Worm (Caenorhabditis elegans) whole organism, L2 larva: ENCODE measurements around the gene rpl-37.
A peak's percentile ranks its signal among the peaks of the same experiment; 100 is the strongest.

Experiments
- C34F6.9 ChIP-seq: fragments of 150-350 bp; optimal IDR thresholded peaks from 2 replicates; lab custom pipeline; 2014; ENCODE audit warnings: missing biosample characterization, missing genetic modification characterization
- R02D3.7 ChIP-seq: fragments of 150-350 bp; optimal IDR thresholded peaks from 2 replicates; lab custom pipeline; 2014; ENCODE audit warnings: missing biosample characterization, missing genetic modification characterization
- Y55F3AM.14 ChIP-seq: fragments of 200-800 bp; sonication (Bioruptor generic); optimal IDR thresholded peaks from 2 replicates; lab custom pipeline; 2018; ENCODE audit warnings: mild to moderate bottlenecking, missing genetic modification characterization, missing compliant biosample characterization
- ama-1 ChIP-seq: fragments of 150-350 bp; optimal IDR thresholded peaks from 2 replicates; lab custom pipeline; 2018; ENCODE audit warnings: inconsistent platforms
- blmp-1 ChIP-seq: sonication (generic microtip); optimal IDR thresholded peaks from 2 replicates; lab custom pipeline; 2017; ENCODE audit warnings: missing genetic modification characterization, mild to moderate bottlenecking, missing compliant biosample characterization, antibody characterized with exemption, moderate library complexity; ENCODE audit not compliant: insufficient read depth
- ceh-16 ChIP-seq: fragments of 150-350 bp; optimal IDR thresholded peaks from 2 replicates; lab custom pipeline; 2014; ENCODE audit warnings: missing biosample characterization, missing genetic modification characterization
- crh-2 ChIP-seq: sonication (generic microtip); optimal IDR thresholded peaks from 2 replicates; lab custom pipeline; 2017; ENCODE audit warnings: missing biosample characterization, missing genetic modification characterization
- dmd-4 ChIP-seq: sonication (generic microtip); optimal IDR thresholded peaks from 2 replicates; lab custom pipeline; 2017; ENCODE audit warnings: missing biosample characterization, missing genetic modification characterization
- elt-1 ChIP-seq: fragments of 150-350 bp; optimal IDR thresholded peaks from 2 replicates; lab custom pipeline; 2014; ENCODE audit warnings: missing biosample characterization, missing genetic modification characterization
- elt-3 ChIP-seq: sonication (generic microtip); optimal IDR thresholded peaks from 2 replicates; lab custom pipeline; 2017; ENCODE audit warnings: missing biosample characterization, missing genetic modification characterization
- gmeb-1 ChIP-seq: fragments of 150-350 bp; optimal IDR thresholded peaks from 2 replicates; lab custom pipeline; 2014; ENCODE audit warnings: missing biosample characterization, missing genetic modification characterization
- lin-11 ChIP-seq: fragments of 150-350 bp; sonication (generic microtip); optimal IDR thresholded peaks from 2 replicates; lab custom pipeline; 2014; ENCODE audit warnings: missing biosample characterization, missing genetic modification characterization, inconsistent platforms, mixed read lengths
- lin-13 ChIP-seq: fragments of 150-350 bp; optimal IDR thresholded peaks from 2 replicates; lab custom pipeline; 2014; ENCODE audit warnings: missing biosample characterization, missing genetic modification reagents, missing genetic modification characterization
- lin-39 ChIP-seq: fragments of 150-350 bp; optimal IDR thresholded peaks from 2 replicates; lab custom pipeline; 2014; ENCODE audit warnings: missing biosample characterization, missing genetic modification reagents, missing genetic modification characterization
- lsy-2 ChIP-seq, 2 experiments: fragments of 150-350 bp in 1 of 2; sonication (generic microtip) in 1 of 2; optimal IDR thresholded peaks; 2 replicates each; lab custom pipeline; 2014 to 2017; ENCODE audit warnings: missing biosample characterization in 2 of 2, missing genetic modification characterization in 2 of 2
- mab-5 ChIP-seq: fragments of 150-350 bp; optimal IDR thresholded peaks from 2 replicates; lab custom pipeline; 2014; ENCODE audit warnings: missing biosample characterization, missing genetic modification characterization
- mbf-1 ChIP-seq: sonication (generic microtip); optimal IDR thresholded peaks from 2 replicates; lab custom pipeline; 2017; ENCODE audit warnings: missing biosample characterization, missing genetic modification characterization
- nhr-10 ChIP-seq: sonication (generic microtip); optimal IDR thresholded peaks from 2 replicates; lab custom pipeline; 2017; ENCODE audit warnings: missing biosample characterization, missing genetic modification characterization
- nhr-11 ChIP-seq: fragments of 150-350 bp; optimal IDR thresholded peaks from 2 replicates; lab custom pipeline; 2014; ENCODE audit warnings: missing biosample characterization, missing genetic modification characterization
- nhr-12 ChIP-seq: fragments of 150-350 bp; optimal IDR thresholded peaks from 2 replicates; lab custom pipeline; 2014; ENCODE audit warnings: missing biosample characterization, missing genetic modification characterization
- nhr-129 ChIP-seq: fragments of 150-350 bp; optimal IDR thresholded peaks from 2 replicates; lab custom pipeline; 2014; ENCODE audit warnings: missing biosample characterization, missing genetic modification characterization
- nhr-23 ChIP-seq: fragments of 150-350 bp; optimal IDR thresholded peaks from 2 replicates; lab custom pipeline; 2014; ENCODE audit warnings: missing biosample characterization, missing genetic modification reagents, missing genetic modification characterization
- nhr-237 ChIP-seq: fragments of 150-350 bp; optimal IDR thresholded peaks from 2 replicates; lab custom pipeline; 2014; ENCODE audit warnings: missing biosample characterization, missing genetic modification characterization
- nhr-25 ChIP-seq: fragments of 150-350 bp; sonication (generic microtip); optimal IDR thresholded peaks from 3 replicates; lab custom pipeline; 2014; ENCODE audit warnings: missing biosample characterization, missing genetic modification characterization
- nhr-77 ChIP-seq: fragments of 150-350 bp; optimal IDR thresholded peaks from 2 replicates; lab custom pipeline; 2014; ENCODE audit warnings: missing biosample characterization, missing genetic modification characterization
- peb-1 ChIP-seq: fragments of 150-350 bp; optimal IDR thresholded peaks from 2 replicates; lab custom pipeline; 2014; ENCODE audit warnings: missing biosample characterization, missing genetic modification characterization
- sem-4 ChIP-seq: fragments of 150-350 bp; optimal IDR thresholded peaks from 2 replicates; lab custom pipeline; 2014; ENCODE audit warnings: missing biosample characterization, missing genetic modification reagents, missing genetic modification characterization
- sma-9 ChIP-seq, 2 experiments: fragments of 150-350 bp in 1 of 2; sonication (generic microtip) in 1 of 2; optimal IDR thresholded peaks; 2 replicates each; lab custom pipeline; 2014 to 2016; ENCODE audit warnings: missing genetic modification characterization in 2 of 2, mild to moderate bottlenecking in 1 of 2, missing biosample characterization in 1 of 2, missing compliant biosample characterization in 1 of 2, missing genetic modification reagents in 1 of 2, moderate library complexity in 1 of 2
- snpc-4 ChIP-seq: fragments of 150-350 bp; optimal IDR thresholded peaks from 2 replicates; lab custom pipeline; 2014; ENCODE audit warnings: missing biosample characterization, missing genetic modification characterization
- unc-39 ChIP-seq: fragments of 150-350 bp; optimal IDR thresholded peaks from 2 replicates; lab custom pipeline; 2014; ENCODE audit warnings: missing biosample characterization, missing genetic modification characterization
- unc-55 ChIP-seq: fragments of 150-350 bp; sonication (generic microtip); optimal IDR thresholded peaks from 3 replicates; lab custom pipeline; 2014; ENCODE audit warnings: missing biosample characterization, missing genetic modification reagents, missing genetic modification characterization
- zag-1 ChIP-seq: fragments of 150-350 bp; optimal IDR thresholded peaks from 2 replicates; lab custom pipeline; 2014; ENCODE audit warnings: missing biosample characterization, missing genetic modification characterization
- ztf-1 ChIP-seq: fragments of 200-800 bp; sonication (Bioruptor generic); conservative IDR thresholded peaks from 2 replicates; pipeline ENCODE4 v1.3.6; 2022; ENCODE audit warnings: missing genetic modification characterization, missing compliant biosample characterization
- ztf-11 ChIP-seq: sonication (generic microtip); optimal IDR thresholded peaks from 2 replicates; lab custom pipeline; 2017; ENCODE audit warnings: missing biosample characterization, missing genetic modification characterization
- ztf-4 ChIP-seq: fragments of 150-350 bp; optimal IDR thresholded peaks from 2 replicates; lab custom pipeline; 2014; ENCODE audit warnings: missing biosample characterization, missing genetic modification characterization

rpl-37 gene

DNA sequence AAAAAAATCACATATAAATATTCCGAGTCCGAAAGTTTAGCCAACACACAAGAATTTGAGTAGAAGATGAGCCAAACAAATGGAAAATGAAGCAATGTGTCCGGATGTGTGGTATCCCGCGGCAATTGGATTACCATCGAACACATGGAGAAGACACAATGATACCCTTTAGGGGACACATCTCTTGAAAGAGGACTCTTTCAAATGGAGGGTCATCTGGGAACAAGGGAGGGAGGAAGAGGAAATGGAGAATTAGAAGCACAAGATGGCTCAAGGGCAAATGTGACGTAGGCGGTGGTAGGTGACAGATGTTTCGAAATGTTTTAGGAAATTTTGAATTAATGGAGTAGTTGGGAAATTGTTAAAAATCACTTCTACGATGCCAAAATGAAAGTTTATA lies 14.6 kb downstream of the rpl-37 start:
- TF ChIP-seq zag-1 (tag; lab: Kevin White, UChicago) (peak; percentile 47), sem-4 (tag; lab: Kevin White, UChicago) (peak; percentile 43), sma-9 (GFP tag; optimal IDR thresholded peaks at IDR 0.05; lab: Kevin White, UChicago) (peak; percentile 1), sma-9 (tag; optimal IDR thresholded peaks at IDR 0.05; lab: Kevin White, UChicago) (no peak), ama-1 (lab: Kevin White, UChicago) (no peak), C34F6.9 (peak; percentile 24)
- TF ChIP-seq, all 48 proteins: peak for 4

DNA sequence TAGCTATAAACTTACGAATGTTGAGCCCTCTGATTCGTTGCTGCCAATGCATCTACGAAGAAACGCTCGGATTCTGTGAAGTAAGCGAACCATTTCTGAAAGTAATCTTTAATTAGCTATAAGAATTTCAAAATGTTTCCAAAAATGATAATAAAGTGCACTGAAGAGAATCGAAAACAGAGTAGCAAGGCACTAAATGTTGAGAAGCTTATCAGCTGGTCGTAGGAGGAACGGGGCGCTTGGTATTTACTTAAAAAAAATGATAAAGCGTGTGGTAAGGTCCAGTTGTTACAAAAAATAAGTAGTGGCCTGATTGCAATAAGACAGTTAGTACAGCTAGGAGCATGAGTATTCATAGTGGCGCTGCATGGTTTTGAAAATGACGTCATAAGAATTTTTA lies 17.9 kb downstream of the rpl-37 start, which contains the start of gene C54C6.7:
C54C6.7 (minus strand) TSS at position 101 of the 400 bp plus-strand sequence.
- TF ChIP-seq nhr-11 (tag; lab: Kevin White, UChicago), result no peak
- no peak for TF ChIP-seq nhr-129 (tag; lab: Kevin White, UChicago)
- TF ChIP-seq sma-9 (GFP tag; optimal IDR thresholded peaks at IDR 0.05; lab: Kevin White, UChicago), result no peak
- no peak for TF ChIP-seq sma-9 (tag; optimal IDR thresholded peaks at IDR 0.05; lab: Kevin White, UChicago)
- no peak for TF ChIP-seq peb-1 (tag; lab: Kevin White, UChicago)
- TF ChIP-seq dmd-4, result no peak
- no peak for TF ChIP-seq zag-1 (tag; lab: Kevin White, UChicago)
- no peak for TF ChIP-seq crh-2 (tag; lab: Kevin White, UChicago)
- no peak for TF ChIP-seq nhr-10 (tag; lab: Kevin White, UChicago)
- TF ChIP-seq ama-1 (lab: Kevin White, UChicago), result no peak
- TF ChIP-seq unc-55 (GFP tag; lab: Kevin White, UChicago), result no peak
- TF ChIP-seq lin-13 (GFP tag; lab: Kevin White, UChicago), result no peak
- no peak for TF ChIP-seq elt-1 (tag; lab: Kevin White, UChicago)
- TF ChIP-seq elt-3 (tag; lab: Kevin White, UChicago), result no peak
- no peak for TF ChIP-seq lin-11 (tag; lab: Kevin White, UChicago)

DNA sequence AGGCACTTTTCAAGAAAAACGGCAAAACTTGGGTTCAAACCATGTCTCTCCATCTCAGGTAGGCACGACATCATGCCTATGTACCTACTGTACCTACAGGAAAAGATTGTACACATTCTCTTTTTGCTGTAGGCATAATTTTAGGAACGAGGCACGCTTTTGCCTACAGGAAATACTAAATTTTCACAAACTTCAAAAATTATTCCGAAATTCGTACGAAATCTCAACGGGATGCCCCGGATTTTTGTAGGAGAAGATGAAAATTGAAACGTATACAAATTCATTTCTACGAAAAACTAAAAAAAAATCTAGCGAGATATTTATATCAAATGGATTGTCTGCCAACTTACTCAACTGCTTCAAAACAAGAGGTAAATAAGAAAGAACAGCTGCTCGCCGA lies 19.6 kb downstream of the rpl-37 start, which contains the start of gene C54C6.11:
C54C6.11 (plus strand) TSS at position 301 of the 400 bp plus-strand sequence.
- no peak for TF ChIP-seq ztf-11 (tag; lab: Kevin White, UChicago)
- TF ChIP-seq ceh-16 (tag; lab: Kevin White, UChicago), result no peak
- no peak for TF ChIP-seq nhr-11 (tag; lab: Kevin White, UChicago)
- TF ChIP-seq nhr-12 (tag; lab: Kevin White, UChicago), result no peak
- no peak for TF ChIP-seq elt-1 (tag; lab: Kevin White, UChicago)
- no peak for TF ChIP-seq gmeb-1 (tag; lab: Kevin White, UChicago)
- TF ChIP-seq nhr-129 (tag; lab: Kevin White, UChicago), result no peak
- TF ChIP-seq R02D3.7 (tag; lab: Kevin White, UChicago), result no peak
- TF ChIP-seq lin-39 (tag; lab: Kevin White, UChicago), result no peak
- TF ChIP-seq lsy-2 (tag; optimal IDR thresholded peaks at IDR 0.05; lab: Kevin White, UChicago), result no peak
- no peak for TF ChIP-seq unc-39 (tag; lab: Kevin White, UChicago)
- no peak for TF ChIP-seq nhr-237 (tag; lab: Kevin White, UChicago)
- TF ChIP-seq, all 48 proteins: peak for 0

DNA sequence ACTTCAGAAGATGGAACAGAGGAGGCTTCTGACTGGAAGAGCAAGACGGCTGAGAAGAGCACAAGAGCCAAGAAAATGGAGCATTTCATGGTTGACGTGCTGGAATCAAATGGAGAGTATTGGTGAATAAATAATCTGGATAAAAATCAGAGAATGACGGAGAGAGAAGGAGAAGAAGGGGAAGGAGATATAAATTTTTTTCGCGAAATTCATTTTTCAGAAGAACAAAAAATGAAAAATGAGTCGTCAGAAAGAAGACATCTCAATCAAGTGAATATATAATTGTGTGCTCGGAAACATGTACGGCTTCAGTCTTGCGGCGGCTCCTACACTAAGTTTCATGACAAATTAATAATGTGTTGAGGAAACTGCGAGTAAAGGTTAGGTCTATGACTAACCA lies 21.3 kb downstream of the rpl-37 start, which contains the start of gene C54C6.5:
C54C6.5 (minus strand) TSS at position 101 of the 400 bp plus-strand sequence.
- TF ChIP-seq mbf-1 (tag; lab: Kevin White, UChicago) (no peak), snpc-4 (tag; lab: Kevin White, UChicago) (no peak), mab-5 (no peak), nhr-237 (tag; lab: Kevin White, UChicago) (no peak), nhr-77 (no peak), elt-1 (tag; lab: Kevin White, UChicago) (no peak), blmp-1 (tag; lab: Kevin White, UChicago) (no peak), nhr-25 (no peak), ztf-1 (GFP tag; lab: Robert Waterston, UW) (no peak), ztf-4 (tag; lab: Kevin White, UChicago) (no peak), lin-13 (GFP tag; lab: Kevin White, UChicago) (no peak), elt-3 (tag; lab: Kevin White, UChicago) (no peak), ztf-11 (tag; lab: Kevin White, UChicago) (no peak), nhr-11 (tag; lab: Kevin White, UChicago) (no peak), Y55F3AM.14 (GFP tag; lab: Kevin White, UChicago) (no peak), nhr-23 (tag; lab: Kevin White, UChicago) (no peak), peb-1 (tag; lab: Kevin White, UChicago) (no peak)
